Worm (Caenorhabditis elegans) whole organism, early embryonic: ENCODE results near the gene R151.2.

Experiments
- aly-1 ChIP-seq: sonication (generic microtip); optimal IDR thresholded peaks from 2 replicates; lab custom pipeline; 2016; ENCODE audit warnings: missing genetic modification characterization, missing compliant biosample characterization
- ama-1 ChIP-seq: fragments of 150-350 bp; optimal IDR thresholded peaks from 2 replicates; lab custom pipeline; 2014
- ceh-13 ChIP-seq: fragments of 200-800 bp; sonication (Bioruptor generic); optimal IDR thresholded peaks from 2 replicates; lab custom pipeline; 2018; ENCODE audit warnings: mild to moderate bottlenecking, missing genetic modification characterization, missing compliant biosample characterization
- ceh-36 ChIP-seq: sonication (generic microtip); optimal IDR thresholded peaks from 2 replicates; lab custom pipeline; 2016; ENCODE audit warnings: missing genetic modification characterization, inconsistent platforms, missing compliant biosample characterization
- flt-1 ChIP-seq: fragments of 200-800 bp; sonication (Bioruptor generic); IDR thresholded peaks from 2 replicates; pipeline ENCODE4 v1.3.6; 2022; ENCODE audit warnings: missing genetic modification characterization, missing compliant biosample characterization
- hmbx-1 ChIP-seq: sonication (generic microtip); optimal IDR thresholded peaks from 2 replicates; lab custom pipeline; 2016; ENCODE audit warnings: mild to moderate bottlenecking, missing genetic modification characterization, missing compliant biosample characterization
- hnd-1 ChIP-seq: sonication (generic microtip); optimal IDR thresholded peaks from 2 replicates; lab custom pipeline; 2016; ENCODE audit warnings: missing genetic modification characterization, missing compliant biosample characterization
- pes-1 ChIP-seq: fragments of 200-800 bp; sonication (Bioruptor generic); IDR thresholded peaks from 2 replicates; pipeline ENCODE4 v1.3.6; 2022; ENCODE audit warnings: missing genetic modification reagents, missing genetic modification characterization, missing compliant biosample characterization
- sea-1 ChIP-seq: fragments of 200-800 bp; sonication (Bioruptor generic); conservative IDR thresholded peaks from 2 replicates; pipeline ENCODE4 v1.3.6; 2022; ENCODE audit warnings: missing genetic modification characterization, missing compliant biosample characterization
- tbx-11 ChIP-seq: fragments of 200-800 bp; sonication (Bioruptor generic); IDR thresholded peaks from 2 replicates; pipeline ENCODE4 v1.3.6; 2022; ENCODE audit warnings: missing genetic modification characterization, missing compliant biosample characterization
- tbx-37 ChIP-seq: fragments of 200-800 bp; sonication (Bioruptor generic); conservative IDR thresholded peaks from 2 replicates; pipeline ENCODE4 v1.3.6; 2022; ENCODE audit warnings: missing genetic modification reagents, missing genetic modification characterization, missing compliant biosample characterization

DNA sequence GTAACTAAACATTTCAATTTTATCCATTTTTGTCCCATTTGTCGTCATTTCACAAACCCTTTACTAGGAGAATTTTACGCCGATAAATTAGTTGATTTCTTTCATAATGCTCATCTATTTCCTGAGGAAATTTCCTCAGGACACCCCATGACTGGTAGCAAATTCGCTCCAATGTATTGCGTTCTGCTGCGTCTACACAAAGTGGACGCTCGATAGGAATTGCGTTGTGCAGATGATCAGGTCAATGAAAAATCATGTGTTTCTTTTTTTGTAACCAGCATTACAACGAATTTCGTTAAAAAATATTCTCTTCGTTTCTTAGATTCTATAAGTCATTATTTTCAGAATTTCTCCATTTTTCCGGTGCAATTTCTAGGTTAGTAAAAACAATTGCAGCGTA, 27.9 kb upstream of the R151.2 start, which contains the start of gene epg-4:
- TF ChIP-seq ama-1 (lab: Kevin White, UChicago): no peak
- no peak for TF ChIP-seq flt-1 (GFP tag; lab: Robert Waterston, UW)
- TF ChIP-seq aly-1 (tag; lab: Kevin White, UChicago): no peak
- no peak for TF ChIP-seq tbx-37 (GFP tag; lab: Robert Waterston, UW)
- no peak for TF ChIP-seq ceh-13
- no peak for TF ChIP-seq hnd-1 (tag; lab: Kevin White, UChicago)
- TF ChIP-seq pes-1 (GFP tag; lab: Robert Waterston, UW): no peak
- no peak for TF ChIP-seq tbx-11 (GFP tag; lab: Robert Waterston, UW)
- no peak for TF ChIP-seq ceh-36 (tag; lab: Kevin White, UChicago)
- TF ChIP-seq sea-1 (GFP tag; lab: Robert Waterston, UW): no peak
- TF ChIP-seq hmbx-1: no peak
